Fruit fly (Drosophila melanogaster) whole organism, embryonic: ENCODE measurements around the gene Ptp99A.

Source experiments
- Scr ChIP-seq: fragments of 200-800 bp; sonication (Bioruptor generic); IDR thresholded peaks from 2 replicates; pipeline ENCODE4 v1.3.6; 2022; ENCODE audit warnings: missing biosample characterization, missing genetic modification characterization; ENCODE audit not compliant: partially characterized antibody
- gsb ChIP-seq: fragments of 200-800 bp; sonication (Bioruptor generic); IDR thresholded peaks from 2 replicates; pipeline ENCODE4 v1.3.6; 2022; ENCODE audit warnings: missing biosample characterization, missing genetic modification characterization

- TF ChIP-seq Scr (GFP tag; lab: Robert Waterston, UW), result no peak
- TF ChIP-seq gsb, result no peak
Observed at dm6 chr3R:29517923-29518322, 140.5 kb downstream of the Ptp99A start.
